Fruit fly (Drosophila melanogaster): Measurements from ENCODE around the gene MED18.

dm6 chrX:1840520-1840919, 25.2 kb upstream of the MED18 start:
- no peak for TF ChIP-seq Sin3A (optimal IDR thresholded peaks at IDR 0.05)
- no peak for TF ChIP-seq insv (optimal IDR thresholded peaks at IDR 0.05)

Data from Kc167 (cell line).